Worm (Caenorhabditis elegans) whole organism, L1 larva: Measurements from ENCODE around the gene F33H1.4.

Experiments used
- ama-1 ChIP-seq: fragments of 150-350 bp; optimal IDR thresholded peaks from 2 replicates; lab custom pipeline; 2014
- ceh-82 ChIP-seq, 3 experiments: fragments of 150-350 bp in 1 of 3; sonication (generic microtip) in 2 of 3; optimal IDR thresholded peaks; 2 replicates each; lab custom pipeline; 2014 to 2017; ENCODE audit warnings: missing biosample characterization in 3 of 3, missing genetic modification characterization in 3 of 3
- dpl-1 ChIP-seq, 3 experiments: fragments of 150-350 bp in 2 of 3; sonication (generic microtip) in 1 of 3; optimal IDR thresholded peaks; 2 replicates each; lab custom pipeline; 2014 to 2017; ENCODE audit warnings: missing biosample characterization in 3 of 3, missing genetic modification characterization in 3 of 3, missing genetic modification reagents in 3 of 3
- egl-13 ChIP-seq: sonication (generic microtip); optimal IDR thresholded peaks from 2 replicates; lab custom pipeline; 2016; ENCODE audit warnings: missing genotype, missing genetic modification reagents, missing genetic modification characterization, missing compliant biosample characterization
- fkh-8 ChIP-seq: sonication (generic microtip); optimal IDR thresholded peaks from 2 replicates; lab custom pipeline; 2016; ENCODE audit warnings: mild to moderate bottlenecking, missing genetic modification characterization, missing compliant biosample characterization
- hlh-4 ChIP-seq: sonication (generic microtip); optimal IDR thresholded peaks from 2 replicates; lab custom pipeline; 2016; ENCODE audit warnings: mild to moderate bottlenecking, missing genetic modification characterization, missing compliant biosample characterization
- lin-39 ChIP-seq: fragments of 150-350 bp; optimal IDR thresholded peaks from 2 replicates; lab custom pipeline; 2014; ENCODE audit warnings: missing biosample characterization, missing genetic modification reagents, missing genetic modification characterization
- nhr-28 ChIP-seq: fragments of 150-350 bp; optimal IDR thresholded peaks from 2 replicates; lab custom pipeline; 2014; ENCODE audit warnings: missing biosample characterization, missing genetic modification characterization
- nhr-77 ChIP-seq: fragments of 150-350 bp; optimal IDR thresholded peaks from 2 replicates; lab custom pipeline; 2014; ENCODE audit warnings: missing biosample characterization, missing genetic modification characterization

ce11 chrII:10134285-10134995, 40.0 kb upstream of the F33H1.4 start, which contains the start of gene F27E5.9:
- TF ChIP-seq ama-1 (lab: Kevin White, UChicago) (no peak), dpl-1 (GFP tag; optimal IDR thresholded peaks at IDR 0.05; lab: Kevin White, UChicago) (no peak), nhr-28 (tag; lab: Kevin White, UChicago) (no peak), lin-39 (no peak), fkh-8 (no peak), nhr-77 (no peak), hlh-4 (tag; lab: Kevin White, UChicago) (no peak), ceh-82 (tag; optimal IDR thresholded peaks at IDR 0.05; lab: Kevin White, UChicago) (no peak), egl-13 (no peak)
